Worm (Caenorhabditis elegans) whole organism, L2 larva: ENCODE data around the gene str-139.
A peak's percentile ranks its signal among the peaks of the same experiment; 100 is the strongest.

ENCODE experiments used
- ama-1 ChIP-seq: fragments of 150-350 bp; optimal IDR thresholded peaks from 2 replicates; lab custom pipeline; 2018; ENCODE audit warnings: inconsistent platforms
- elt-3 ChIP-seq: sonication (generic microtip); optimal IDR thresholded peaks from 2 replicates; lab custom pipeline; 2017; ENCODE audit warnings: missing biosample characterization, missing genetic modification characterization
- nhr-12 ChIP-seq: fragments of 150-350 bp; optimal IDR thresholded peaks from 2 replicates; lab custom pipeline; 2014; ENCODE audit warnings: missing biosample characterization, missing genetic modification characterization
- nhr-21 ChIP-seq: fragments of 150-350 bp; optimal IDR thresholded peaks from 2 replicates; lab custom pipeline; 2014; ENCODE audit warnings: missing biosample characterization, missing genetic modification characterization
- nhr-77 ChIP-seq: fragments of 150-350 bp; optimal IDR thresholded peaks from 2 replicates; lab custom pipeline; 2014; ENCODE audit warnings: missing biosample characterization, missing genetic modification characterization
- unc-55 ChIP-seq: fragments of 150-350 bp; sonication (generic microtip); optimal IDR thresholded peaks from 3 replicates; lab custom pipeline; 2014; ENCODE audit warnings: missing biosample characterization, missing genetic modification reagents, missing genetic modification characterization
- ztf-4 ChIP-seq: fragments of 150-350 bp; optimal IDR thresholded peaks from 2 replicates; lab custom pipeline; 2014; ENCODE audit warnings: missing biosample characterization, missing genetic modification characterization

DNA sequence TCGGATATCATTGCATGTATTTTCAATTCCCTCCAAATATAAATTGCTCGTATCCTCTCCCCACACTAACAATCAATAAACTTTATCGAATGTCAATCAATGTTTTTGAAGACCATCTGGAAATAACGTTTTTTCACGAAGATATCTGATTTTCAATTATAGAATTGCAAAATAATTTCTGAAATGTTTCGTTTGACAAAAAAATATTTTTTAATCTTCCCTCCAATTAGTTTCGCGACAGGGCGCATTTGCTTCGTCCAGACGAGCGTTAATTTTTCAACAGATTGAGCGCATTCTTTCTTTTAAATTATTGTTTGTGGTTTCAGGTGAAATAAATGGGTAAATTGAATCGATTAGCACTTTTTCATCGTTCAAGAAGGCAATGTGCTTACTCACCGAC is 30.9 kb downstream of the str-139 start, which contains the start of gene vars-1:
- TF ChIP-seq ama-1 (lab: Kevin White, UChicago) (no peak), unc-55 (peak; percentile 64), ztf-4 (no peak), nhr-21 (tag; lab: Kevin White, UChicago) (peak; percentile 48), nhr-77 (tag; lab: Kevin White, UChicago) (no peak), nhr-12 (tag; lab: Kevin White, UChicago) (no peak), elt-3 (no peak)
